Worm (Caenorhabditis elegans) whole organism, L1 larva: Measurements from ENCODE around the gene R11F4.1.

ENCODE experiments used
- C16A3.4 ChIP-seq: fragments of 150-350 bp; optimal IDR thresholded peaks from 2 replicates; lab custom pipeline; 2014; ENCODE audit warnings: missing biosample characterization, missing genetic modification characterization
- F16B12.6 ChIP-seq: fragments of 150-350 bp; optimal IDR thresholded peaks from 2 replicates; lab custom pipeline; 2014; ENCODE audit warnings: missing biosample characterization, missing genetic modification characterization
- Y116A8C.19 ChIP-seq: sonication (generic microtip); optimal IDR thresholded peaks from 2 replicates; lab custom pipeline; 2016; ENCODE audit warnings: missing compliant biosample characterization, missing genetic modification characterization, borderline replicate concordance
- aha-1 ChIP-seq: fragments of 150-350 bp; optimal IDR thresholded peaks from 2 replicates; lab custom pipeline; 2014; ENCODE audit warnings: missing biosample characterization, missing genetic modification characterization
- alr-1 ChIP-seq: fragments of 200-800 bp; sonication (Bioruptor generic); optimal IDR thresholded peaks from 2 replicates; lab custom pipeline; 2018; ENCODE audit warnings: borderline replicate concordance, mild to moderate bottlenecking, missing genetic modification characterization, missing compliant biosample characterization
- ceh-63 ChIP-seq: fragments of 200-800 bp; sonication (Bioruptor generic); optimal IDR thresholded peaks from 2 replicates; lab custom pipeline; 2018; ENCODE audit warnings: mild to moderate bottlenecking, missing genetic modification characterization, missing compliant biosample characterization
- ceh-8 ChIP-seq: fragments of 200-800 bp; sonication (Bioruptor generic); optimal IDR thresholded peaks from 2 replicates; lab custom pipeline; 2018; ENCODE audit warnings: mild to moderate bottlenecking, missing genetic modification characterization, moderate library complexity, missing compliant biosample characterization
- ceh-82 ChIP-seq, 3 experiments: fragments of 150-350 bp in 1 of 3; sonication (generic microtip) in 2 of 3; optimal IDR thresholded peaks; 2 replicates each; lab custom pipeline; 2014 to 2017; ENCODE audit warnings: missing biosample characterization in 3 of 3, missing genetic modification characterization in 3 of 3
- ceh-90 ChIP-seq: sonication (generic microtip); optimal IDR thresholded peaks from 2 replicates; lab custom pipeline; 2016; ENCODE audit warnings: missing genetic modification characterization, missing compliant biosample characterization
- dsc-1 ChIP-seq: sonication (generic microtip); optimal IDR thresholded peaks from 2 replicates; lab custom pipeline; 2016; ENCODE audit warnings: mild to moderate bottlenecking, missing genetic modification characterization, missing compliant biosample characterization
- egl-27 ChIP-seq, 2 experiments: fragments of 150-350 bp in 1 of 2; sonication (generic microtip); optimal IDR thresholded peaks; 3 replicates each; lab custom pipeline; 2017 to 2018; ENCODE audit warnings: missing biosample characterization in 2 of 2, missing genetic modification characterization in 2 of 2, missing genetic modification reagents in 2 of 2
- elt-2 ChIP-seq: sonication (generic microtip); optimal IDR thresholded peaks from 2 replicates; lab custom pipeline; 2016; ENCODE audit warnings: missing genetic modification characterization, mild to moderate bottlenecking, inconsistent platforms, missing compliant biosample characterization, missing genetic modification reagents
- ets-5 ChIP-seq: fragments of 200-800 bp; sonication (Bioruptor generic); IDR thresholded peaks from 2 replicates; pipeline ENCODE4 v1.3.6; 2022; ENCODE audit warnings: missing genetic modification characterization, missing compliant biosample characterization
- fkh-10 ChIP-seq: sonication (generic microtip); optimal IDR thresholded peaks from 2 replicates; lab custom pipeline; 2017; ENCODE audit warnings: missing biosample characterization, missing genetic modification reagents, missing genetic modification characterization
- fos-1 ChIP-seq: fragments of 150-350 bp; optimal IDR thresholded peaks from 2 replicates; lab custom pipeline; 2014; ENCODE audit warnings: missing biosample characterization, missing genetic modification characterization
- grh-1 ChIP-seq: fragments of 200-800 bp; sonication (Bioruptor generic); IDR thresholded peaks from 2 replicates; pipeline ENCODE4 v1.3.6; 2022; ENCODE audit warnings: missing genetic modification reagents, missing genetic modification characterization, missing compliant biosample characterization
- hlh-4 ChIP-seq: sonication (generic microtip); optimal IDR thresholded peaks from 2 replicates; lab custom pipeline; 2016; ENCODE audit warnings: mild to moderate bottlenecking, missing genetic modification characterization, missing compliant biosample characterization
- hpl-2 ChIP-seq: fragments of 150-350 bp; optimal IDR thresholded peaks from 2 replicates; lab custom pipeline; 2014; ENCODE audit warnings: missing biosample characterization, missing genetic modification reagents, missing genetic modification characterization
- irx-1 ChIP-seq: sonication (generic microtip); optimal IDR thresholded peaks from 2 replicates; lab custom pipeline; 2016; ENCODE audit warnings: missing genetic modification characterization, missing compliant biosample characterization
- jun-1 ChIP-seq: fragments of 150-350 bp; optimal IDR thresholded peaks from 2 replicates; lab custom pipeline; 2014; ENCODE audit warnings: missing biosample characterization, missing genetic modification reagents, missing genetic modification characterization
- lin-14 ChIP-seq: fragments of 200-800 bp; sonication (Bioruptor generic); optimal IDR thresholded peaks from 2 replicates; lab custom pipeline; 2018; ENCODE audit warnings: mild to moderate bottlenecking, missing genetic modification characterization, moderate library complexity, missing compliant biosample characterization
- lin-15B ChIP-seq: fragments of 150-350 bp; sonication (generic microtip); optimal IDR thresholded peaks from 3 replicates; lab custom pipeline; 2014; ENCODE audit warnings: missing biosample characterization, missing genetic modification characterization
- lir-3 ChIP-seq: sonication (generic microtip); optimal IDR thresholded peaks from 2 replicates; lab custom pipeline; 2016; ENCODE audit warnings: mild to moderate bottlenecking, missing genetic modification characterization, moderate library complexity, missing compliant biosample characterization; ENCODE audit not compliant: poor library complexity
- mef-2 ChIP-seq: fragments of 150-350 bp; optimal IDR thresholded peaks from 2 replicates; lab custom pipeline; 2014; ENCODE audit warnings: missing biosample characterization, missing genetic modification characterization
- mep-1 ChIP-seq: fragments of 150-350 bp; optimal IDR thresholded peaks from 2 replicates; lab custom pipeline; 2014; ENCODE audit warnings: missing biosample characterization, missing genetic modification characterization
- nhr-12 ChIP-seq: sonication (generic microtip); optimal IDR thresholded peaks from 2 replicates; lab custom pipeline; 2017; ENCODE audit warnings: missing biosample characterization, missing genetic modification characterization
- nhr-19 ChIP-seq: fragments of 200-800 bp; sonication (Bioruptor generic); conservative IDR thresholded peaks from 2 replicates; pipeline ENCODE4 v1.3.6; 2022; ENCODE audit warnings: missing genetic modification characterization, missing compliant biosample characterization
- nhr-20 ChIP-seq: sonication (generic microtip); optimal IDR thresholded peaks from 2 replicates; lab custom pipeline; 2016; ENCODE audit warnings: mild to moderate bottlenecking, missing genetic modification characterization, missing compliant biosample characterization
- nhr-237 ChIP-seq: fragments of 150-350 bp; optimal IDR thresholded peaks from 2 replicates; lab custom pipeline; 2014; ENCODE audit warnings: missing biosample characterization, missing genetic modification characterization
- nhr-28 ChIP-seq: fragments of 150-350 bp; optimal IDR thresholded peaks from 2 replicates; lab custom pipeline; 2014; ENCODE audit warnings: missing biosample characterization, missing genetic modification characterization
- nhr-47 ChIP-seq: sonication (generic microtip); optimal IDR thresholded peaks from 2 replicates; lab custom pipeline; 2016; ENCODE audit warnings: mild to moderate bottlenecking, missing genetic modification characterization, moderate library complexity, missing compliant biosample characterization
- nhr-84 ChIP-seq: sonication (generic microtip); optimal IDR thresholded peaks from 2 replicates; lab custom pipeline; 2017; ENCODE audit warnings: missing biosample characterization, missing genetic modification characterization
- nhr-85 ChIP-seq: sonication (generic microtip); peaks from one replicate; lab custom pipeline; 2016; ENCODE audit warnings: missing genetic modification characterization, inconsistent platforms, missing compliant biosample characterization
- pag-3 ChIP-seq: sonication (generic microtip); optimal IDR thresholded peaks from 2 replicates; lab custom pipeline; 2017; ENCODE audit warnings: missing genetic modification characterization, mild to moderate bottlenecking, missing compliant biosample characterization, antibody characterized with exemption, borderline replicate concordance; ENCODE audit not compliant: insufficient read depth
- pqm-1 ChIP-seq: sonication (generic microtip); optimal IDR thresholded peaks from 3 replicates; lab custom pipeline; 2017; ENCODE audit warnings: missing biosample characterization, missing genetic modification characterization
- snu-23 ChIP-seq: sonication (generic microtip); optimal IDR thresholded peaks from 2 replicates; lab custom pipeline; 2016; ENCODE audit warnings: missing genetic modification characterization, missing compliant biosample characterization
- sox-4 ChIP-seq: sonication (generic microtip); optimal IDR thresholded peaks from 2 replicates; lab custom pipeline; 2016; ENCODE audit warnings: missing genetic modification characterization, missing compliant biosample characterization
- swsn-7 ChIP-seq: sonication (generic microtip); optimal IDR thresholded peaks from 2 replicates; lab custom pipeline; 2016; ENCODE audit warnings: missing genetic modification characterization, missing compliant biosample characterization
- tlp-1 ChIP-seq: fragments of 150-350 bp; optimal IDR thresholded peaks from 2 replicates; lab custom pipeline; 2014; ENCODE audit warnings: missing biosample characterization, missing genetic modification characterization
- unc-62 ChIP-seq: fragments of 150-350 bp; optimal IDR thresholded peaks from 2 replicates; lab custom pipeline; 2014; ENCODE audit warnings: missing biosample characterization, missing genetic modification reagents, missing genetic modification characterization
- unc-98 ChIP-seq: fragments of 200-800 bp; sonication (Bioruptor generic); IDR thresholded peaks from 2 replicates; pipeline ENCODE4 v1.3.6; 2022; ENCODE audit warnings: missing genetic modification characterization, missing compliant biosample characterization
- xbp-1 ChIP-seq: sonication (generic microtip); optimal IDR thresholded peaks from 2 replicates; lab custom pipeline; 2016; ENCODE audit warnings: missing genetic modification characterization, missing compliant biosample characterization
- zag-1 ChIP-seq: fragments of 150-350 bp; optimal IDR thresholded peaks from 2 replicates; lab custom pipeline; 2014; ENCODE audit warnings: missing biosample characterization, missing genetic modification characterization
- ztf-4 ChIP-seq: fragments of 150-350 bp; optimal IDR thresholded peaks from 2 replicates; lab custom pipeline; 2014; ENCODE audit warnings: missing biosample characterization, missing genetic modification characterization

Gene R11F4.1

ce11 chrII:4074710-4075109, 17.0 kb upstream of the R11F4.1 start:
- TF ChIP-seq pqm-1 (tag; lab: Kevin White, UChicago) (no peak), nhr-85 (tag; lab: Kevin White, UChicago) (no peak), nhr-20 (tag; lab: Kevin White, UChicago) (no peak)

ce11 chrII:4081141-4081540, 10.6 kb upstream of the R11F4.1 start:
- TF ChIP-seq nhr-84 (tag; lab: Kevin White, UChicago) (no peak), tlp-1 (tag; lab: Kevin White, UChicago) (no peak), ets-5 (GFP tag; lab: Robert Waterston, UW) (no peak), xbp-1 (tag; lab: Kevin White, UChicago) (no peak), aha-1 (tag; lab: Kevin White, UChicago) (no peak), ceh-90 (tag; lab: Kevin White, UChicago) (no peak), sox-4 (tag; lab: Kevin White, UChicago) (no peak), hlh-4 (tag; lab: Kevin White, UChicago) (no peak), fkh-10 (no peak)

ce11 chrII:4081891-4082290, 9.8 kb upstream of the R11F4.1 start:
- TF ChIP-seq irx-1 (tag; lab: Kevin White, UChicago) (no peak), xbp-1 (tag; lab: Kevin White, UChicago) (no peak), nhr-19 (no peak), jun-1 (tag; lab: Kevin White, UChicago) (no peak), ceh-82 (tag; optimal IDR thresholded peaks at IDR 0.05; lab: Kevin White, UChicago) (no peak), dsc-1 (no peak), nhr-237 (no peak), fos-1 (tag; lab: Kevin White, UChicago) (no peak), fkh-10 (no peak), mef-2 (no peak), Y116A8C.19 (tag; lab: Kevin White, UChicago) (no peak)

ce11 chrII:4082754-4083153, 9.0 kb upstream of the R11F4.1 start, which contains the start of gene R11F4.2:
TSS of gene R11F4.2 (plus strand) at chrII:4083054.
- TF ChIP-seq egl-27 (tag; optimal IDR thresholded peaks at IDR 0.05; lab: Kevin White, UChicago) (no peak), ztf-4 (tag; lab: Kevin White, UChicago) (no peak), nhr-12 (no peak), hpl-2 (GFP tag; lab: Kevin White, UChicago) (no peak), alr-1 (tag; lab: Kevin White, UChicago) (no peak)

- TF ChIP-seq lin-14 (GFP tag; lab: Kevin White, UChicago) (no peak), sox-4 (tag; lab: Kevin White, UChicago) (no peak), lir-3 (tag; lab: Kevin White, UChicago) (no peak), lin-15B (no peak), ceh-63 (no peak), dsc-1 (no peak), zag-1 (no peak)
Measured at ce11 chrII:4085601-4086000, 6.1 kb upstream of the R11F4.1 start.

- TF ChIP-seq grh-1 (GFP tag; lab: Robert Waterston, UW) (peak; percentile 23; the same call in 1 of the 2 replicates), nhr-47 (tag; lab: Kevin White, UChicago) (peak; percentile 49), unc-62 (GFP tag; lab: Kevin White, UChicago) (no peak), ztf-4 (tag; lab: Kevin White, UChicago) (peak; percentile 19), elt-2 (peak; percentile 98), pag-3 (tag; lab: Kevin White, UChicago) (peak; percentile 6), nhr-85 (tag; lab: Kevin White, UChicago) (peak; percentile 82), swsn-7 (peak; percentile 8), nhr-20 (tag; lab: Kevin White, UChicago) (peak; percentile 86), F16B12.6 (tag; lab: Kevin White, UChicago) (no peak), nhr-19 (peak; percentile 77), lin-14 (GFP tag; lab: Kevin White, UChicago) (peak; percentile 87), pqm-1 (tag; lab: Kevin White, UChicago) (peak; percentile 76), snu-23 (GFP tag; lab: Kevin White, UChicago) (peak; percentile 74), nhr-28 (tag; lab: Kevin White, UChicago) (no peak), C16A3.4 (peak; percentile 1), mep-1 (peak; percentile 45), unc-98 (no peak), ceh-8 (GFP tag; lab: Kevin White, UChicago) (no peak), jun-1 (tag; lab: Kevin White, UChicago) (peak; percentile 53)
Measured at ce11 chrII:4089183-4089582, 2.5 kb upstream of the R11F4.1 start.
